Worm (Caenorhabditis elegans): ENCODE results near the gene clec-222.

ce11 chrV:11294393-11294792, 23.2 kb downstream of the clec-222 start, which contains the start of gene T03F7.6:
- TF ChIP-seq rnt-1 (tag; optimal IDR thresholded peaks at IDR 0.05), result no peak
- TF ChIP-seq nhr-11 (tag; optimal IDR thresholded peaks at IDR 0.05), result no peak
- TF ChIP-seq ceh-30 (tag; optimal IDR thresholded peaks at IDR 0.05), result no peak
- TF ChIP-seq ama-1 (optimal IDR thresholded peaks at IDR 0.05), result no peak
- no peak for TF ChIP-seq mec-3 (tag; optimal IDR thresholded peaks at IDR 0.05; ENCODE audit: borderline replicate concordance)
- no peak for TF ChIP-seq pha-4 (tag; optimal IDR thresholded peaks at IDR 0.05)
- TF ChIP-seq fkh-10 (GFP tag; optimal IDR thresholded peaks at IDR 0.05), result no peak
- no peak for TF ChIP-seq syd-9 (tag; optimal IDR thresholded peaks at IDR 0.05)
- no peak for TF ChIP-seq zip-5 (tag; optimal IDR thresholded peaks at IDR 0.05)
- TF ChIP-seq elt-2 (tag; optimal IDR thresholded peaks at IDR 0.05), result no peak

Data from whole organism, late embryonic.